Fruit fly (Drosophila melanogaster) whole organism, pupa: ENCODE measurements around the gene CG7992.

Experiments used
- CG10348 ChIP-seq: fragments of 200-800 bp; sonication (Bioruptor generic); IDR thresholded peaks from 2 replicates; pipeline ENCODE4 v1.3.6; 2022; ENCODE audit warnings: missing biosample characterization, missing genetic modification characterization
- CG12605 ChIP-seq: fragments of 200-800 bp; sonication (Bioruptor generic); IDR thresholded peaks from 2 replicates; pipeline ENCODE4 v1.3.6; 2022; ENCODE audit warnings: missing biosample characterization, missing genetic modification characterization
- CG13204 ChIP-seq: fragments of 200-800 bp; sonication (Bioruptor generic); optimal IDR thresholded peaks from 2 replicates; lab custom pipeline; 2018; ENCODE audit warnings: missing biosample characterization, mild to moderate bottlenecking, missing genetic modification characterization, moderate library complexity
- CG14655 ChIP-seq: fragments of 200-800 bp; sonication (Bioruptor generic); optimal IDR thresholded peaks from 3 replicates; lab custom pipeline; 2017; ENCODE audit warnings: mild to moderate bottlenecking, missing biosample characterization, missing genetic modification reagents, missing genetic modification characterization
- CG15710 ChIP-seq: fragments of 200-800 bp; sonication (Bioruptor generic); optimal IDR thresholded peaks from 2 replicates; lab custom pipeline; 2018; ENCODE audit warnings: missing biosample characterization, mild to moderate bottlenecking, missing genetic modification characterization, moderate library complexity
- CG17806 ChIP-seq: fragments of 200-800 bp; sonication (Bioruptor generic); optimal IDR thresholded peaks from 2 replicates; lab custom pipeline; 2018; ENCODE audit warnings: missing biosample characterization, mild to moderate bottlenecking, missing genetic modification characterization, moderate library complexity
- CG32121 ChIP-seq: fragments of 200-800 bp; sonication (Bioruptor generic); IDR thresholded peaks from 2 replicates; pipeline ENCODE4 v1.3.6; 2022; ENCODE audit warnings: missing biosample characterization, missing genetic modification characterization
- CG34367 ChIP-seq: fragments of 200-800 bp; sonication (Bioruptor generic); optimal IDR thresholded peaks from 2 replicates; lab custom pipeline; 2018; ENCODE audit warnings: missing biosample characterization, mild to moderate bottlenecking, missing genetic modification characterization
- CG4496 ChIP-seq: fragments of 200-800 bp; sonication (Bioruptor generic); IDR thresholded peaks from 3 replicates; pipeline ENCODE4 v1.3.6; 2022; ENCODE audit warnings: missing biosample characterization, missing genetic modification characterization
- CG8159 ChIP-seq: fragments of 200-800 bp; sonication (Bioruptor generic); optimal IDR thresholded peaks from 3 replicates; lab custom pipeline; 2018; ENCODE audit warnings: missing biosample characterization, mild to moderate bottlenecking, missing genetic modification characterization, moderate library complexity
- CG8301 ChIP-seq: fragments of 200-800 bp; sonication (Bioruptor generic); optimal IDR thresholded peaks from 2 replicates; lab custom pipeline; 2018; ENCODE audit warnings: missing biosample characterization, mild to moderate bottlenecking, missing genetic modification characterization
- CG9948 ChIP-seq: fragments of 200-800 bp; sonication (Bioruptor generic); optimal IDR thresholded peaks from 2 replicates; lab custom pipeline; 2018; ENCODE audit warnings: missing biosample characterization, mild to moderate bottlenecking, missing genetic modification characterization, moderate library complexity
- D1 ChIP-seq: fragments of 200-800 bp; sonication (Bioruptor generic); optimal IDR thresholded peaks from 2 replicates; lab custom pipeline; 2018; ENCODE audit warnings: missing biosample characterization, mild to moderate bottlenecking, missing genetic modification characterization, moderate library complexity
- EcR ChIP-seq: fragments of 200-800 bp; sonication (Bioruptor generic); optimal IDR thresholded peaks from 3 replicates; lab custom pipeline; 2019; ENCODE audit warnings: missing biosample characterization, missing genetic modification characterization, mild to moderate bottlenecking, moderate library complexity, missing genetic modification reagents
- Ets98B ChIP-seq: fragments of 200-800 bp; sonication (Bioruptor generic); IDR thresholded peaks from 2 replicates; pipeline ENCODE4 v1.3.6; 2022; ENCODE audit warnings: missing biosample characterization, missing genetic modification characterization
- Pif1A ChIP-seq: fragments of 200-800 bp; sonication (Bioruptor generic); optimal IDR thresholded peaks from 3 replicates; lab custom pipeline; 2016; ENCODE audit warnings: missing biosample characterization, missing genetic modification characterization
- Pif1B ChIP-seq: fragments of 200-800 bp; sonication (Bioruptor generic); optimal IDR thresholded peaks from 3 replicates; lab custom pipeline; 2016; ENCODE audit warnings: missing biosample characterization, missing genetic modification characterization
- Snoo ChIP-seq: fragments of 200-800 bp; sonication (Bioruptor generic); optimal IDR thresholded peaks from 3 replicates; lab custom pipeline; 2017; ENCODE audit warnings: missing biosample characterization, mild to moderate bottlenecking, missing genetic modification characterization, inconsistent platforms
- fd96Ca ChIP-seq: fragments of 200-800 bp; sonication (Bioruptor generic); IDR thresholded peaks from 3 replicates; pipeline ENCODE4 v1.3.6; 2022; ENCODE audit warnings: missing biosample characterization, missing genetic modification characterization
- gl ChIP-seq: fragments of 200-800 bp; sonication (Bioruptor generic); optimal IDR thresholded peaks from 2 replicates; lab custom pipeline; 2018; ENCODE audit warnings: missing biosample characterization, mild to moderate bottlenecking, missing genetic modification characterization
- rn ChIP-seq: fragments of 200-800 bp; sonication (Bioruptor generic); IDR thresholded peaks from 2 replicates; pipeline ENCODE4 v1.3.6; 2022; ENCODE audit warnings: missing biosample characterization, missing genetic modification characterization

The CG7992 gene

dm6 chrX:19278395-19278794 is 31.3 kb upstream of the CG7992 start:
- TF ChIP-seq Pif1A (no peak), CG8159 (tag; lab: Kevin White, UChicago) (no peak), CG32121 (no peak), CG13204 (GFP tag; lab: Kevin White, UChicago) (no peak), EcR (no peak), CG12605 (GFP tag; lab: Robert Waterston, UW) (no peak), CG17806 (tag; lab: Kevin White, UChicago) (no peak), D1 (tag; lab: Kevin White, UChicago) (no peak), Pif1B (no peak)

DNA sequence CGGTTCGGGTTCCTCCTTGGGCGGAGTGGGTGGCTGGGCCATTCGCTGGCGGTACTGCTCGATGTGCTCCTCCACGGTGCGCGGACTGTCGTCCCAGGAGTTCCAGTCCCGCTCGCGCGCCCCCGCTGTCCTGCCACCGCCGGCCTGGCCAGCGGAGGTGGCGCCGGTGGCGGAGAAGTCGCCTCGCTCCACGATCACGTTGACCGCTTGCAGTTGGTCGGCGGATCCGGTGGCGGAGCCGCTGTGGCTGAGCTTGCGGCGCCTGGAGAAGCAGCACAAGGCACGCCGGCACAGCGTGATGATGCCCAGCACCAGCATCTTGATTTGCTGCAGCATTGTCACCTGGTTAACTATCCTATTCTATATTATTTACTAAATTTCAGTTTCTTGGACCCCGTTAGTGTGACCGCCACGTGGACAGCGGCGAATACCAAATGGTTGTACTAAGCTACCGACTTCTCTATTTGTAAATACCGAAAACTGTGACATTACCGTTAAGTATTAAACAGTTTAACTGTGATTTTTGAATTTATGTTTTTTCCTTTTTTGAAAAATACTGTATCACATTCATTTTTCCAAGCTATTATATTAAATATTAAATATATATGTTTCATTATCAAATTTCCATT is 29.6 kb upstream of the CG7992 start, which contains the start of the genes CG32537 and CG32536:
Gene CG32537 (minus strand): TSS at position 51 of the 629 bp plus-strand sequence.
Gene CG32536 (minus strand): TSS at position 410 of the 629 bp plus-strand sequence.
- TF ChIP-seq Pif1A (no peak), CG17806 (tag; lab: Kevin White, UChicago) (no peak), Snoo (tag; lab: Kevin White, UChicago) (no peak), rn (GFP tag; lab: Robert Waterston, UW) (no peak), CG32121 (no peak)
- TF ChIP-seq, all 21 proteins: peak for 0

- TF ChIP-seq Ets98B (peak; percentile 32; the same call in 1 of the 2 replicates), CG17806 (tag; lab: Kevin White, UChicago) (no peak), CG4496 (peak; percentile 64; the same call in 2 of the 3 replicates)
Measured at dm6 chrX:19268484-19269068, 21.5 kb upstream of the CG7992 start, which contains the start of gene CG8010. Gene CG8010 (minus strand): TSS chrX:19268896.

DNA sequence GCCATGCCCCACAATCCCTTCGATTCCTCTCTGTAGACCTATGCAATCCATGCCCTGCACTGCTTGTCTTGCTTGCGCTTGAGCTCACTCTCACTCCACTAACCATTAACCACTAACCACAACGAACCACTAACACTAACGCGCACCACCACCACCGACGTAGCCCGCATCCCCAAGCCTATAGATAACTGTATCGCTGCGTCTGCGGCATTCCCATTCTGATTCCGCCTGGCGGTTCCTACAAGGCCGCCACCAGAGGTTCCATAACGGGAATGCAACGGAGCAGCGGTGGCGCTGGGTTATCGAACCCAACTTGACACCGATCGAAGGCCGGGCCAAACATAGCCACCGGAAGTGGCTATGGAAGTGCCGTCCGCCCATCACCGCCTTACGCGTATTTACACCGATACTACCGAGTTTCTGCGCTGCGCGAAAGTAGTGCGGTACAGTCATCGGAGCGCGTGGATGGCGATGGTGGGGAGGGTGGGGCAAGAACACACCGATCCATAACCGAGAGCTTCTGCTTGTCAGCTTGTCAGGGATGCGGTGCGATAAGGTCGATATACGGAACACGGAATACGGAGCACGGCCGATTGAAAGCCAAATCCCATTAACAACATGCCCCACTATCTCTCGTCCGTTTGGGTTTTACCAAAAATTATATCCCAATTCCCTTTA is 18.9 kb upstream of the CG7992 start:
- no peak for TF ChIP-seq D1 (tag; lab: Kevin White, UChicago)
- no peak for TF ChIP-seq CG15710 (tag; lab: Kevin White, UChicago)
- no peak for TF ChIP-seq CG14655 (GFP tag; lab: Kevin White, UChicago)
- no peak for TF ChIP-seq CG8301
- TF ChIP-seq CG13204 (GFP tag; lab: Kevin White, UChicago) = peak; percentile 50
- peak; percentile 61 for TF ChIP-seq EcR

DNA sequence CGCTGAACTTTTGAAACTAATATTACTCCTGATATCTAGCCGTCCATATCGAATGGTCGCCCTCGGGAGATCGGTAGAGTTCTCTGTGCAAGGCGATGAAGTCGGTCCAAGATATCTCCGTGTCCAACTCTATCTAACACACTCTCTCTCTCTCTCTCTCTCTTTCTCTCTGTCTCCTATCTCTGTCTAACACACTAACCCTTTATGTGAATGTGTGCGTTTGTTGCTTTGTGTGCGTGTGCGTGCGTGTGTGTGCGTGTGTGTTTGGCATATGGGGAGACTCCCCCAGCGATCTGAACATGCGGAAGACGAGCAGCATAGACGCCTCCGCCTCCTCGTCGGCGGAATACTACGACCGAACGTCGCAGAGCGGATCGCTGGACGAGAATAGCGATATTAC is 17.3 kb upstream of the CG7992 start:
- TF ChIP-seq EcR = no peak
- no peak for TF ChIP-seq CG8159 (tag; lab: Kevin White, UChicago)
- no peak for TF ChIP-seq CG9948
- no peak for TF ChIP-seq CG8301
- no peak for TF ChIP-seq CG17806 (tag; lab: Kevin White, UChicago)
- TF ChIP-seq Pif1B = no peak

- TF ChIP-seq CG8159 (tag; lab: Kevin White, UChicago) (no peak), CG4496 (no peak), Ets98B (peak; percentile 42), CG12605 (GFP tag; lab: Robert Waterston, UW) (no peak), Pif1A (no peak), CG32121 (peak; percentile 33; the same call in 1 of the 2 replicates), gl (tag; lab: Kevin White, UChicago) (no peak), rn (GFP tag; lab: Robert Waterston, UW) (no peak), CG17806 (tag; lab: Kevin White, UChicago) (peak; percentile 33), CG13204 (GFP tag; lab: Kevin White, UChicago) (no peak), Pif1B (no peak), CG9948 (no peak), D1 (tag; lab: Kevin White, UChicago) (no peak), Snoo (tag; lab: Kevin White, UChicago) (no peak), fd96Ca (GFP tag; lab: Robert Waterston, UW) (no peak), CG34367 (tag; lab: Kevin White, UChicago) (no peak), CG10348 (no peak), EcR (no peak), CG8301 (peak; percentile 30)
Measured at dm6 chrX:19262553-19262952, 15.5 kb upstream of the CG7992 start.

DNA sequence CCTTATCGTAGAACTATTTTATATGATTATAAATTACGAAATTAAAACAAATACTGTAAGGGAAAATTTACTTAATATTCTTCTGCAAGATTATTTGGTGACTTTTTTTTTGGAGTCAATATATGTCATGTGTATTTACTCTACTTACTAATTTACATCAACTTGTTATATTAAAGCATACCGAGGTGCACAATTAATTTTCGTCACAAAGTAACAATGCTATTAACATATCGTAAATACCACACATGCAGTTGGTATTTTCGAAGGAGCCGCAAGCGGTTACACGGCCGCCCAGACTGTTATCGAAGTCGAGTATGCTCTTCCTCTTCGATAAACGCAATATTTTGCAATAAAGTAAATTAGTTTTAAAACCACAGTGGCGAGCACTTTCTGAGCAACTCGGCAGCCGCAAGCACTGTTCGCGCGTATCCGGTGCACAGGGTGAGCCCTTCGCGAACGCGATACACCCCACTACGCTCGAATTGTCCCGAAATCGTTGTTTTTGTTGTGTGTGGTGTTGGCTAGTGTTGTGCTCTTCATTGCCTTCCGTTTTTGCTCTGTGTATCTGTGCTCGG is 14.6 kb upstream of the CG7992 start, which contains the start of gene Vav:
Gene Vav (plus strand): TSS at position 293 of the 575 bp plus-strand sequence.
- TF ChIP-seq CG4496 (no peak), Pif1B (no peak), D1 (tag; lab: Kevin White, UChicago) (no peak), CG13204 (GFP tag; lab: Kevin White, UChicago) (no peak), Snoo (tag; lab: Kevin White, UChicago) (no peak), CG17806 (tag; lab: Kevin White, UChicago) (no peak), CG8301 (no peak), Pif1A (no peak), fd96Ca (GFP tag; lab: Robert Waterston, UW) (no peak), gl (tag; lab: Kevin White, UChicago) (no peak), CG10348 (no peak), CG12605 (GFP tag; lab: Robert Waterston, UW) (no peak), CG32121 (0 out of 2 replicates have a peak, but pooled peaks have one; percentile 32), CG34367 (tag; lab: Kevin White, UChicago) (no peak), CG14655 (GFP tag; lab: Kevin White, UChicago) (no peak), rn (GFP tag; lab: Robert Waterston, UW) (no peak), CG15710 (tag; lab: Kevin White, UChicago) (no peak), Ets98B (0 out of 2 replicates have a peak, but pooled peaks have one; percentile 22), CG9948 (no peak), CG8159 (tag; lab: Kevin White, UChicago) (no peak), EcR (peak; percentile 16)
